Worm (Caenorhabditis elegans): Measurements from ENCODE around the gene subs-4.

Gene subs-4

DNA sequence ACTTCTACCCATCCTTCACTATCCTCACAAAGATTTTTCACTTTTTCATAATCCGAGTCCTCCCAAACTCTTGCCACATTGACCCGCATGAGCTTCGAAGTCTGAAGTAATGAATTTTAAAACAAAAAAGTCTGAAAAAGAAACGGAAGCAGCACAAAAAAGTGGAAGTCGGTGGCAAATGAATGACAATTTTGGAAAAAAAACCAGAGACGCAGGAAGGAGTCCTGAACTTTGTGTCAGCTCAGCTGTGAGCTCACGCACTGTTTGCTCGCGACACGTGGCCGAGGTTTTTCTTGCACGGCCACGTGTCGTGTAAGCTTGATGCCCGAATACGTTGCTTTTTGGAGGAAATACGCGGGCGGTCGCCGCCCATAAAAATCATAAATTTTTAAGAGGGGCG lies 35.6 kb upstream of the subs-4 start, which contains the start of gene T28D6.7:
TSS of gene T28D6.7 (minus strand) at position 101 of the 400 bp plus-strand sequence.
- TF ChIP-seq zfh-2 (GFP tag; conservative IDR thresholded peaks at IDR 0.05), result 0 out of 2 replicates have a peak, but pooled peaks have one; percentile 21
- no peak for TF ChIP-seq hmg-1.2 (GFP tag; IDR thresholded peaks at IDR 0.05)
- TF ChIP-seq F52B5.7 (tag; optimal IDR thresholded peaks at IDR 0.05), result no peak
- no peak for TF ChIP-seq F57C9.4 (tag; optimal IDR thresholded peaks at IDR 0.05)

ce11 chrIII:11350107-11350826 lies 31.8 kb upstream of the subs-4 start:
- TF ChIP-seq C06A6.2 (GFP tag; conservative IDR thresholded peaks at IDR 0.05) (no peak), Y53G8AR.9 (GFP tag; conservative IDR thresholded peaks at IDR 0.05) (no peak), aptf-3 (GFP tag; IDR thresholded peaks at IDR 0.05) (no peak), sdz-38 (tag; optimal IDR thresholded peaks at IDR 0.05) (no peak), ceh-40 (GFP tag; IDR thresholded peaks at IDR 0.05) (no peak), madf-8 (GFP tag; conservative IDR thresholded peaks at IDR 0.05) (no peak), attf-5 (GFP tag; optimal IDR thresholded peaks at IDR 0.05) (no peak), nhr-120 (GFP tag; IDR thresholded peaks at IDR 0.05) (no peak), D2030.7 (GFP tag; IDR thresholded peaks at IDR 0.05) (no peak)

DNA sequence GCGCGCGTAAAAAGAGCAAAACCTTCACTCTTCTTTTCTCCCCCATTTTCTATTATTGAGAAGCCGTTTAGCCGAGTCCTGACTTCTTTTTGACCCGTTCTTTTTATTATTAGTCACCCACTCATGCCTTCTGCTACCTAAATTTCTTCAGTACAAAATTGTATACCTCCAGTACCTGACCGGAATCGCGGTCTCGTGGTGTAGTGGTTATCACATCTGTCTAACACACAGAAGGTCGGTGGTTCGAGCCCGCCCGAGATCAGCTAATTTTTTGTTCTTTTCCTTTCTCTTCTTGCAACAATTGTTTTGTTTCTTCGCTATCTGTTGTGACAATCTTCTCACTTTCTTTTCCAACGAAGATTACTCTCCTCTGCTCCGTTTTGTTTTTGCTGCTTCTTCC lies 29.2 kb upstream of the subs-4 start:
- peak; percentile 15 for TF ChIP-seq lin-40 (tag; optimal IDR thresholded peaks at IDR 0.05)
- peak; percentile 15 for TF ChIP-seq die-1 (tag; optimal IDR thresholded peaks at IDR 0.05)
- no peak for TF ChIP-seq aptf-3 (GFP tag; IDR thresholded peaks at IDR 0.05)
- TF ChIP-seq ceh-79 (tag; optimal IDR thresholded peaks at IDR 0.05), result no peak
- TF ChIP-seq egl-44 (GFP tag; IDR thresholded peaks at IDR 0.05), result no peak
- 0 out of 2 replicates have a peak, but pooled peaks have one; percentile 24 for TF ChIP-seq mcd-1 (GFP tag; IDR thresholded peaks at IDR 0.05)
- peak; percentile 90 for TF ChIP-seq tbp1 (GFP tag; optimal IDR thresholded peaks at IDR 0.05)
- peak; percentile 82 for TF ChIP-seq lin-26 (GFP tag; IDR thresholded peaks at IDR 0.05)
- no peak for TF ChIP-seq F37B4.10 (GFP tag; IDR thresholded peaks at IDR 0.05)
- peak; percentile 57 for TF ChIP-seq hmg-1.2 (GFP tag; IDR thresholded peaks at IDR 0.05)
- no peak for TF ChIP-seq C06A6.2 (GFP tag; conservative IDR thresholded peaks at IDR 0.05)
- 0 out of 2 replicates have a peak, but pooled peaks have one; percentile 33 for TF ChIP-seq madf-6 (GFP tag; IDR thresholded peaks at IDR 0.05)
- 0 out of 2 replicates have a peak, but pooled peaks have one; percentile 49 for TF ChIP-seq ztf-28 (GFP tag; IDR thresholded peaks at IDR 0.05)
- peak; percentile 73 for TF ChIP-seq B0261.1 (tag; optimal IDR thresholded peaks at IDR 0.05)
- no peak for TF ChIP-seq akir-1 (GFP tag; optimal IDR thresholded peaks at IDR 0.05)
- peak; percentile 66 for TF ChIP-seq rpc-1 (optimal IDR thresholded peaks at IDR 0.05)
- TF ChIP-seq rpc-1 (tag; optimal IDR thresholded peaks at IDR 0.05), result peak; percentile 68
- TF ChIP-seq snpc-1.3 (tag; optimal IDR thresholded peaks at IDR 0.05; ENCODE audit: insufficient read depth), result peak; percentile 17
- TF ChIP-seq lsl-1 (GFP tag; optimal IDR thresholded peaks at IDR 0.05), result peak; percentile 36
- no peak for TF ChIP-seq ZK185.1 (tag; optimal IDR thresholded peaks at IDR 0.05; ENCODE audit: poor library complexity, severe bottlenecking)
- no peak for TF ChIP-seq hlh-26 (GFP tag; conservative IDR thresholded peaks at IDR 0.05)
- TF ChIP-seq egrh-3 (GFP tag; IDR thresholded peaks at IDR 0.05), result 0 out of 2 replicates have a peak, but pooled peaks have one; percentile 12
- TF ChIP-seq Y67H2A.10 (GFP tag; conservative IDR thresholded peaks at IDR 0.05), result no peak
- no peak for TF ChIP-seq madf-3 (GFP tag; IDR thresholded peaks at IDR 0.05)
- TF ChIP-seq B0336.3 (GFP tag; IDR thresholded peaks at IDR 0.05), result peak; percentile 26; the same call in 1 of the 2 replicates
- peak; percentile 52 for TF ChIP-seq dox-1 (GFP tag; IDR thresholded peaks at IDR 0.05)
- TF ChIP-seq ztf-18 (tag; optimal IDR thresholded peaks at IDR 0.05), result peak; percentile 29
- no peak for TF ChIP-seq T26A5.8 (tag; optimal IDR thresholded peaks at IDR 0.05)
- no peak for TF ChIP-seq bed-1 (GFP tag; IDR thresholded peaks at IDR 0.05)
- TF ChIP-seq B0035.1 (tag; optimal IDR thresholded peaks at IDR 0.05), result peak; percentile 2
- TF ChIP-seq snpc-4 (GFP tag; optimal IDR thresholded peaks at IDR 0.05), result peak; percentile 3
- TF ChIP-seq snpc-4 (tag; optimal IDR thresholded peaks at IDR 0.05), result peak in 2 of 4 experiments; percentile 1 to 31
- 0 out of 2 replicates have a peak, but pooled peaks have one; percentile 52 for TF ChIP-seq ceh-40 (GFP tag; IDR thresholded peaks at IDR 0.05)
- TF ChIP-seq dpl-1 (GFP tag; optimal IDR thresholded peaks at IDR 0.05), result no peak
- no peak for TF ChIP-seq him-1 (tag; optimal IDR thresholded peaks at IDR 0.05)
- TF ChIP-seq F22D6.2 (tag; optimal IDR thresholded peaks at IDR 0.05), result no peak
